Worm (Caenorhabditis elegans) whole organism, early embryonic: ENCODE data around the gene C06E1.11.

Source experiments
- aly-1 ChIP-seq: sonication (generic microtip); optimal IDR thresholded peaks from 2 replicates; lab custom pipeline; 2016; ENCODE audit warnings: missing genetic modification characterization, missing compliant biosample characterization
- ama-1 ChIP-seq: fragments of 150-350 bp; optimal IDR thresholded peaks from 2 replicates; lab custom pipeline; 2014
- ceh-13 ChIP-seq: fragments of 200-800 bp; sonication (Bioruptor generic); optimal IDR thresholded peaks from 2 replicates; lab custom pipeline; 2018; ENCODE audit warnings: mild to moderate bottlenecking, missing genetic modification characterization, missing compliant biosample characterization
- hmbx-1 ChIP-seq: sonication (generic microtip); optimal IDR thresholded peaks from 2 replicates; lab custom pipeline; 2016; ENCODE audit warnings: mild to moderate bottlenecking, missing genetic modification characterization, missing compliant biosample characterization
- hnd-1 ChIP-seq: sonication (generic microtip); optimal IDR thresholded peaks from 2 replicates; lab custom pipeline; 2016; ENCODE audit warnings: missing genetic modification characterization, missing compliant biosample characterization
- sea-1 ChIP-seq: fragments of 200-800 bp; sonication (Bioruptor generic); conservative IDR thresholded peaks from 2 replicates; pipeline ENCODE4 v1.3.6; 2022; ENCODE audit warnings: missing genetic modification characterization, missing compliant biosample characterization
- tbx-11 ChIP-seq: fragments of 200-800 bp; sonication (Bioruptor generic); IDR thresholded peaks from 2 replicates; pipeline ENCODE4 v1.3.6; 2022; ENCODE audit warnings: missing genetic modification characterization, missing compliant biosample characterization

DNA sequence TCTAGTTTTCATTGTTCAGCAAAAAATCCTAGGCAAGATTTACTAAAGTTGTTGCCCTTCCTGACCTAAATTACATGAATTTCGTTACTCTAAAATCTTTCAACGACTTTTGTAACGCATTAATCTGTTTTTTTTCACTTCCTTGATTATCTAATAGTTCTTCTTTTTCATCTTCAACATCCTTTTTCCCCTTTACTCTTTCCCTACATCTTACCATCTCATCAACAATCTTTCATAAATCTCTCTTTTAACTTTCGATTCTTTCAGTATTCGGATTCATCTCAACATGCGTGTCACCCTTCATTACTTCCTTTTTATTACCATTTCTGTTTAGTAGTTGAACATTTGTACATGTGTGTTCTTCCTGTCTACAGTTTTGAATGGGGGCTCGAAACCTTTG is 42.6 kb downstream of the C06E1.11 start:
- no peak for TF ChIP-seq ama-1 (lab: Kevin White, UChicago)
- no peak for TF ChIP-seq tbx-11 (GFP tag; lab: Robert Waterston, UW)
- no peak for TF ChIP-seq ceh-13 (GFP tag; lab: Kevin White, UChicago)
- no peak for TF ChIP-seq aly-1 (tag; lab: Kevin White, UChicago)
- TF ChIP-seq hnd-1 (tag; lab: Kevin White, UChicago), result no peak
- no peak for TF ChIP-seq sea-1 (GFP tag; lab: Robert Waterston, UW)
- TF ChIP-seq hmbx-1, result no peak
